Fruit fly (Drosophila melanogaster): ENCODE data around the gene Ir94c.

The Ir94c gene

DNA sequence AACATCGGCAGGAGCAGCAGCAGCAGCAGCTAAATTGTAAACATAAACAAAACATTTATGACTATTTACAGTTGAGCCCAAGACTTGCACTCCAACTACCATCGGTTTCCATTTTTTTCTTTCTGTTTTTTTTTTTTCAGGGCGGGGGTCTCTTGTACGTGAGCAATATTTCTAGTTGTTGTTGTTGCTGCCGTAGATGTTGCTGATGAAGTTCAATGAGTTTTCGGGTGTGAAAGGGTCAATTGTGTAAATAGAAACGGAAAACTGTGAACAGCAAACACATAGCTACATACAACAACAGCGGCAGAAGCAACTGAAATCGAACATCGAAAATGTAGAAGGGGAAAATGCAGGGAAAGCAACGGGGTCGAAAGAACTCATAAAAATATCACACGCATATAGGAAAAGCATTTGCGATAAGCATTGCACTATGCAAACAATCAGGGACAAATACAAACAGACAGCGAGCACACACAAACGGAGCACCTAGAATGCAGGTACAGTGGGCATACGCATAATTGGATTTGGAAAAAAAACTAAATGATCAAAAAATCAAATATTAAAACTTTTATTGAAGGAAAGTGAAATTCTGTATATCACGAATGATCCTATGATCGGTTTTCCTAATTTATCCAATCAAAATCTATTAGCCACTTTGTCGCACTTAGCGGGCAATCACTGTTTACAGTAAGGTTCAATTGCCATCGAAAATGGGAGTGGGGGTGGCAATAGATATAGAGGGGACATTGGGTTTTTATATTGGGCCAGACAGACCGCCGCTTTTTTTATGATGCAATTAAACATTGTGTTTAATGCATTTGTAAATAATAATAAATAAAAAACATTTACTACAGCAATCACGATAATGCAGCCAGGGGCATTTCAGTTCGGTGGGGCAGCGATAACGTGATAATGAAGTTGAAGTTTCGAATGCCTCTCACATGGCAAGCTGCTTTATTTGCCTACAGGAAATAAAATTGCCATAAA, 26.5 kb upstream of the Ir94c start:
- TF ChIP-seq ss (GFP tag; optimal IDR thresholded peaks at IDR 0.05) (peak in 1 of 2 experiments; percentile 35), vri (GFP tag; optimal IDR thresholded peaks at IDR 0.05) (no peak), CG7368 (GFP tag; optimal IDR thresholded peaks at IDR 0.05) (peak; percentile 49), CG16779 (tag; optimal IDR thresholded peaks at IDR 0.05) (peak; percentile 15), fkh (GFP tag; optimal IDR thresholded peaks at IDR 0.05) (peak; percentile 90), CG11294 (GFP tag; IDR thresholded peaks at IDR 0.05) (peak; percentile 73), Eip75B (GFP tag; optimal IDR thresholded peaks at IDR 0.05) (peak; percentile 64), salr (GFP tag; optimal IDR thresholded peaks at IDR 0.05) (peak in 1 of 2 experiments; percentile 19), Smox (GFP tag; optimal IDR thresholded peaks at IDR 0.05) (no peak), lz (GFP tag; optimal IDR thresholded peaks at IDR 0.05) (peak; percentile 18), CG6792 (GFP tag; optimal IDR thresholded peaks at IDR 0.05) (peak; percentile 23), CG32006 (GFP tag; optimal IDR thresholded peaks at IDR 0.05) (peak; percentile 82), CG11762 (GFP tag; optimal IDR thresholded peaks at IDR 0.05; ENCODE audit: insufficient read depth) (peak; percentile 48), Sox102F (GFP tag; optimal IDR thresholded peaks at IDR 0.05) (no peak), Ets96B (tag; optimal IDR thresholded peaks at IDR 0.05) (peak; percentile 66), CG8319 (GFP tag; optimal IDR thresholded peaks at IDR 0.05) (no peak), esn (GFP tag; optimal IDR thresholded peaks at IDR 0.05) (peak; percentile 41), dsx (GFP tag; optimal IDR thresholded peaks at IDR 0.05; ENCODE audit: poor library complexity, severe bottlenecking) (peak; percentile 50), CG10669 (GFP tag; optimal IDR thresholded peaks at IDR 0.05) (peak; percentile 54), CG9139 (GFP tag; optimal IDR thresholded peaks at IDR 0.05) (no peak), topi (GFP tag; optimal IDR thresholded peaks at IDR 0.05) (peak; percentile 2), CG15336 (GFP tag; IDR thresholded peaks at IDR 0.05) (peak; percentile 80), CG1621 (tag; optimal IDR thresholded peaks at IDR 0.05) (no peak), CG34406 (GFP tag; optimal IDR thresholded peaks at IDR 0.05) (peak; percentile 38), Met (GFP tag; optimal IDR thresholded peaks at IDR 0.05) (peak; percentile 15), OdsH (GFP tag; optimal IDR thresholded peaks at IDR 0.05) (peak; percentile 64), Sox15 (GFP tag; optimal IDR thresholded peaks at IDR 0.05) (no peak), Hr39 (GFP tag; optimal IDR thresholded peaks at IDR 0.05) (peak; percentile 22), CG3032 (tag; optimal IDR thresholded peaks at IDR 0.05) (peak; percentile 61), spab (GFP tag; optimal IDR thresholded peaks at IDR 0.05) (peak; percentile 61), fd85E (GFP tag; optimal IDR thresholded peaks at IDR 0.05) (no peak), acj6 (GFP tag; optimal IDR thresholded peaks at IDR 0.05) (peak; percentile 46), Blimp-1 (GFP tag; optimal IDR thresholded peaks at IDR 0.05) (no peak), Hr4 (GFP tag; optimal IDR thresholded peaks at IDR 0.05) (peak; percentile 77), CG6808 (GFP tag; optimal IDR thresholded peaks at IDR 0.05) (peak; percentile 37), Ets21C (GFP tag; optimal IDR thresholded peaks at IDR 0.05) (no peak), Eip93F (GFP tag; optimal IDR thresholded peaks at IDR 0.05) (no peak), eg (GFP tag; IDR thresholded peaks at IDR 0.05) (peak; percentile 86), CG6276 (GFP tag; optimal IDR thresholded peaks at IDR 0.05) (peak; percentile 69), CG4318 (GFP tag; optimal IDR thresholded peaks at IDR 0.05) (peak; percentile 48), CG11902 (GFP tag; optimal IDR thresholded peaks at IDR 0.05) (no peak), fd59A (GFP tag; optimal IDR thresholded peaks at IDR 0.05) (peak; percentile 37), Sox14 (GFP tag; optimal IDR thresholded peaks at IDR 0.05) (peak; percentile 59), CG10631 (GFP tag; optimal IDR thresholded peaks at IDR 0.05) (peak; percentile 71), dac (GFP tag; optimal IDR thresholded peaks at IDR 0.05) (peak; percentile 23), CG8119 (GFP tag; IDR thresholded peaks at IDR 0.05) (peak; percentile 78), net (GFP tag; optimal IDR thresholded peaks at IDR 0.05) (peak; percentile 49), Hr38 (GFP tag; optimal IDR thresholded peaks at IDR 0.05) (no peak), Lpt (GFP tag; optimal IDR thresholded peaks at IDR 0.05) (peak; percentile 41)
